In genomic region chrIV:7507305-7507704, ce11 we compare ENCODE assay signal across 4 worm cellular contexts.
A peak's percentile ranks its signal among the peaks of the same experiment; 100 is the strongest.
TF ChIP-seq lines count a peak whose summit lies in the region.

No protein-coding gene starts in this region.

TF ChIP-seq in whole organism, L1 larva, 84 proteins besides CTCF, POLR2A, EP300 and RAD21 (continued from another document):
- TF ChIP-seq mep-1 (tag; optimal IDR thresholded peaks at IDR 0.05; lab: Kevin White, UChicago) (peak; percentile 53), elt-3 (tag; optimal IDR thresholded peaks at IDR 0.05; lab: Kevin White, UChicago) (peak in 1 of 6 experiments; percentile 65), mdl-1 (tag; optimal IDR thresholded peaks at IDR 0.05; lab: Kevin White, UChicago) (peak in 1 of 2 experiments; percentile 86), nhr-237 (tag; optimal IDR thresholded peaks at IDR 0.05; lab: Kevin White, UChicago) (no peak), nhr-90 (tag; optimal IDR thresholded peaks at IDR 0.05; lab: Kevin White, UChicago; ENCODE audit: poor library complexity) (peak; percentile 67), lin-39 (tag; optimal IDR thresholded peaks at IDR 0.05; lab: Kevin White, UChicago) (peak; percentile 9), fkh-10 (GFP tag; optimal IDR thresholded peaks at IDR 0.05; lab: Kevin White, UChicago) (no peak), elt-2 (tag; optimal IDR thresholded peaks at IDR 0.05; lab: Kevin White, UChicago) (peak; percentile 29), lin-14 (GFP tag; optimal IDR thresholded peaks at IDR 0.05; lab: Kevin White, UChicago) (peak; percentile 67), nhr-19 (GFP tag; conservative IDR thresholded peaks at IDR 0.05; lab: Robert Waterston, UW) (peak; percentile 67), lin-15B (tag; optimal IDR thresholded peaks at IDR 0.05; lab: Kevin White, UChicago) (no peak), C16A3.4 (tag; optimal IDR thresholded peaks at IDR 0.05; lab: Kevin White, UChicago) (peak; percentile 34), ets-5 (GFP tag; IDR thresholded peaks at IDR 0.05; lab: Robert Waterston, UW) (no peak), C34B4.2 (tag; optimal IDR thresholded peaks at IDR 0.05; lab: Kevin White, UChicago) (no peak), lsy-2 (tag; optimal IDR thresholded peaks at IDR 0.05; lab: Kevin White, UChicago) (peak; percentile 35 to 59), lin-35 (GFP tag; optimal IDR thresholded peaks at IDR 0.05; lab: Kevin White, UChicago) (peak; percentile 28 to 80), rnt-1 (tag; optimal IDR thresholded peaks at IDR 0.05; lab: Kevin White, UChicago) (peak; percentile 60), C04F5.9 (tag; optimal IDR thresholded peaks at IDR 0.05; lab: Kevin White, UChicago) (peak; percentile 2), aha-1 (tag; optimal IDR thresholded peaks at IDR 0.05; lab: Kevin White, UChicago) (no peak), ama-1 (optimal IDR thresholded peaks at IDR 0.05; lab: Kevin White, UChicago) (peak; percentile 79), lin-13 (GFP tag; optimal IDR thresholded peaks at IDR 0.05; lab: Kevin White, UChicago) (peak; percentile 56), dpl-1 (GFP tag; optimal IDR thresholded peaks at IDR 0.05; lab: Kevin White, UChicago) (peak in 2 of 3 experiments; percentile 51 to 66), lir-3 (tag; optimal IDR thresholded peaks at IDR 0.05; lab: Kevin White, UChicago; ENCODE audit: poor library complexity) (peak; percentile 9), nhr-77 (tag; optimal IDR thresholded peaks at IDR 0.05; lab: Kevin White, UChicago) (no peak), nhr-12 (tag; optimal IDR thresholded peaks at IDR 0.05; lab: Kevin White, UChicago) (no peak), mab-9 (GFP tag; IDR thresholded peaks at IDR 0.05; lab: Robert Waterston, UW) (no peak), snu-23 (GFP tag; optimal IDR thresholded peaks at IDR 0.05; lab: Kevin White, UChicago) (peak; percentile 69), sptf-1 (tag; optimal IDR thresholded peaks at IDR 0.05; lab: Kevin White, UChicago) (no peak), nhr-28 (tag; optimal IDR thresholded peaks at IDR 0.05; lab: Kevin White, UChicago) (no peak), swsn-7 (tag; optimal IDR thresholded peaks at IDR 0.05; lab: Kevin White, UChicago) (peak; percentile 35), ceh-82 (tag; optimal IDR thresholded peaks at IDR 0.05; lab: Kevin White, UChicago) (peak in 1 of 3 experiments; percentile 21), irx-1 (tag; optimal IDR thresholded peaks at IDR 0.05; lab: Kevin White, UChicago) (peak; percentile 17)
TF ChIP-seq in whole organism, L1 larva: peak in this region for 32.

TF ChIP-seq in whole organism, L2 larva, 48 proteins besides CTCF, POLR2A, EP300 and RAD21 (continued from another document):
- TF ChIP-seq sma-9 (GFP tag; optimal IDR thresholded peaks at IDR 0.05; lab: Kevin White, UChicago) (peak; percentile 62), sma-9 (tag; optimal IDR thresholded peaks at IDR 0.05; lab: Kevin White, UChicago) (no peak), nhr-129 (tag; optimal IDR thresholded peaks at IDR 0.05; lab: Kevin White, UChicago) (peak; percentile 99), C34F6.9 (tag; optimal IDR thresholded peaks at IDR 0.05; lab: Kevin White, UChicago) (peak; percentile 24), mdl-1 (tag; optimal IDR thresholded peaks at IDR 0.05; lab: Kevin White, UChicago) (peak in 1 of 2 experiments; percentile 1), nhr-21 (tag; optimal IDR thresholded peaks at IDR 0.05; lab: Kevin White, UChicago) (peak; percentile 65), ama-1 (optimal IDR thresholded peaks at IDR 0.05; lab: Kevin White, UChicago) (peak; percentile 35), alr-1 (tag; optimal IDR thresholded peaks at IDR 0.05; lab: Kevin White, UChicago) (no peak)

TF ChIP-seq in whole organism, L3 larva, 47 proteins besides CTCF, POLR2A, EP300 and RAD21 (continued from another document):
- TF ChIP-seq lin-39 (tag; optimal IDR thresholded peaks at IDR 0.05; lab: Kevin White, UChicago) (no peak), nhr-77 (tag; optimal IDR thresholded peaks at IDR 0.05; lab: Kevin White, UChicago) (no peak), sea-2 (GFP tag; optimal IDR thresholded peaks at IDR 0.05; lab: Kevin White, UChicago) (no peak), egl-5 (tag; optimal IDR thresholded peaks at IDR 0.05; lab: Kevin White, UChicago) (no peak), nhr-12 (tag; optimal IDR thresholded peaks at IDR 0.05; lab: Kevin White, UChicago) (no peak), mml-1 (tag; optimal IDR thresholded peaks at IDR 0.05; lab: Kevin White, UChicago) (no peak), elt-3 (tag; optimal IDR thresholded peaks at IDR 0.05; lab: Kevin White, UChicago) (no peak), nhr-76 (tag; optimal IDR thresholded peaks at IDR 0.05; lab: Kevin White, UChicago) (no peak), ceh-82 (tag; optimal IDR thresholded peaks at IDR 0.05; lab: Kevin White, UChicago) (no peak), nhr-23 (tag; optimal IDR thresholded peaks at IDR 0.05; lab: Kevin White, UChicago) (peak; percentile 29), jun-1 (tag; optimal IDR thresholded peaks at IDR 0.05; lab: Kevin White, UChicago) (no peak), lsy-12 (tag; optimal IDR thresholded peaks at IDR 0.05; lab: Kevin White, UChicago) (no peak), hmg-11 (tag; optimal IDR thresholded peaks at IDR 0.05; lab: Kevin White, UChicago) (no peak), nhr-25 (tag; optimal IDR thresholded peaks at IDR 0.05; lab: Kevin White, UChicago) (peak; percentile 33), nhr-67 (tag; optimal IDR thresholded peaks at IDR 0.05; lab: Kevin White, UChicago) (no peak), aly-2 (tag; optimal IDR thresholded peaks at IDR 0.05; lab: Kevin White, UChicago) (no peak), ceh-9 (tag; optimal IDR thresholded peaks at IDR 0.05; lab: Kevin White, UChicago) (no peak), eor-1 (tag; optimal IDR thresholded peaks at IDR 0.05; lab: Kevin White, UChicago) (no peak), unc-62 (GFP tag; optimal IDR thresholded peaks at IDR 0.05; lab: Kevin White, UChicago) (no peak), ceh-28 (tag; optimal IDR thresholded peaks at IDR 0.05; lab: Kevin White, UChicago) (no peak), pha-4 (tag; optimal IDR thresholded peaks at IDR 0.05; lab: Kevin White, UChicago) (peak; percentile 66), elt-2 (tag; optimal IDR thresholded peaks at IDR 0.05; lab: Kevin White, UChicago) (peak; percentile 37), elt-1 (tag; optimal IDR thresholded peaks at IDR 0.05; lab: Kevin White, UChicago) (no peak), ceh-16 (tag; optimal IDR thresholded peaks at IDR 0.05; lab: Kevin White, UChicago) (no peak), nhr-43 (tag; optimal IDR thresholded peaks at IDR 0.05; lab: Kevin White, UChicago; ENCODE audit: poor library complexity, severe bottlenecking) (peak; percentile 52), nhr-28 (tag; optimal IDR thresholded peaks at IDR 0.05; lab: Kevin White, UChicago) (no peak), daf-12 (tag; optimal IDR thresholded peaks at IDR 0.05; lab: Kevin White, UChicago) (no peak), R02D3.7 (tag; optimal IDR thresholded peaks at IDR 0.05; lab: Kevin White, UChicago) (no peak), unc-39 (tag; optimal IDR thresholded peaks at IDR 0.05; lab: Kevin White, UChicago) (no peak)

TF ChIP-seq in whole organism, L4 larva, 104 proteins besides CTCF, POLR2A, EP300 and RAD21 (continued from another document):
- TF ChIP-seq spr-3 (GFP tag; optimal IDR thresholded peaks at IDR 0.05; lab: Kevin White, UChicago) (no peak), madf-5 (GFP tag; IDR thresholded peaks at IDR 0.05; lab: Robert Waterston, UW) (no peak), vab-7 (GFP tag; IDR thresholded peaks at IDR 0.05; lab: Robert Waterston, UW) (no peak), nhr-77 (tag; optimal IDR thresholded peaks at IDR 0.05; lab: Kevin White, UChicago) (peak; percentile 24), duxl-1 (tag; optimal IDR thresholded peaks at IDR 0.05; lab: Kevin White, UChicago; ENCODE audit: poor library complexity) (peak; percentile 17), unc-62 (GFP tag; optimal IDR thresholded peaks at IDR 0.05 in 1 of 2; lab: Kevin White, UChicago) (peak in 1 of 2 experiments; percentile 96), unc-62 (tag; optimal IDR thresholded peaks at IDR 0.05; lab: Kevin White, UChicago) (no peak), pqm-1 (tag; optimal IDR thresholded peaks at IDR 0.05; lab: Kevin White, UChicago) (no peak), daf-8 (GFP tag; IDR thresholded peaks at IDR 0.05; lab: Robert Waterston, UW) (no peak), D1046.2 (GFP tag; IDR thresholded peaks at IDR 0.05; lab: Robert Waterston, UW) (no peak), zag-1 (tag; optimal IDR thresholded peaks at IDR 0.05; lab: Kevin White, UChicago) (no peak), mxl-3 (GFP tag; optimal IDR thresholded peaks at IDR 0.05; lab: Kevin White, UChicago) (peak; percentile 43), mdt-29 (GFP tag; IDR thresholded peaks at IDR 0.05; lab: Robert Waterston, UW) (no peak), snpc-1.2 (GFP tag; IDR thresholded peaks at IDR 0.05; lab: Robert Waterston, UW) (no peak), ceh-20 (GFP tag; IDR thresholded peaks at IDR 0.05; lab: Robert Waterston, UW) (no peak), ctbp-1 (GFP tag; IDR thresholded peaks at IDR 0.05; lab: Robert Waterston, UW) (no peak), zfp-3 (GFP tag; conservative IDR thresholded peaks at IDR 0.05; lab: Robert Waterston, UW) (no peak), nhr-41 (GFP tag; IDR thresholded peaks at IDR 0.05; lab: Robert Waterston, UW) (no peak), lin-1 (GFP tag; IDR thresholded peaks at IDR 0.05; lab: Robert Waterston, UW) (no peak), dve-1 (tag; optimal IDR thresholded peaks at IDR 0.05; lab: Kevin White, UChicago; ENCODE audit: insufficient read depth) (peak; percentile 42), set-16 (GFP tag; IDR thresholded peaks at IDR 0.05; lab: Robert Waterston, UW) (no peak), fos-1 (tag; optimal IDR thresholded peaks at IDR 0.05; lab: Kevin White, UChicago) (no peak), lin-38 (GFP tag; IDR thresholded peaks at IDR 0.05; lab: Robert Waterston, UW) (no peak), ceh-32 (tag; optimal IDR thresholded peaks at IDR 0.05; lab: Kevin White, UChicago; ENCODE audit: poor library complexity) (no peak), T26A8.4 (GFP tag; IDR thresholded peaks at IDR 0.05; lab: Robert Waterston, UW) (no peak), tra-1 (GFP tag; IDR thresholded peaks at IDR 0.05; lab: Robert Waterston, UW) (no peak), saeg-2 (GFP tag; IDR thresholded peaks at IDR 0.05; lab: Robert Waterston, UW) (no peak), mes-2 (tag; optimal IDR thresholded peaks at IDR 0.05; lab: Kevin White, UChicago; ENCODE audit: poor library complexity, severe bottlenecking) (no peak), ama-1 (optimal IDR thresholded peaks at IDR 0.05; lab: Kevin White, UChicago) (peak; percentile 33), nhr-48 (tag; optimal IDR thresholded peaks at IDR 0.05; lab: Kevin White, UChicago) (peak; percentile 39), mep-1 (tag; optimal IDR thresholded peaks at IDR 0.05; lab: Kevin White, UChicago) (peak; percentile 28), dpl-1 (GFP tag; optimal IDR thresholded peaks at IDR 0.05; lab: Kevin White, UChicago) (peak; percentile 2), tag-97 (GFP tag; IDR thresholded peaks at IDR 0.05; lab: Robert Waterston, UW) (no peak), snpc-4 (tag; optimal IDR thresholded peaks at IDR 0.05; lab: Kevin White, UChicago) (no peak), skn-1 (tag; optimal IDR thresholded peaks at IDR 0.05; lab: Kevin White, UChicago) (no peak), cey-2 (tag; optimal IDR thresholded peaks at IDR 0.05; lab: Kevin White, UChicago; ENCODE audit: borderline replicate concordance, insufficient read depth) (no peak), nhr-237 (tag; optimal IDR thresholded peaks at IDR 0.05; lab: Kevin White, UChicago) (no peak), hlh-30 (tag; optimal IDR thresholded peaks at IDR 0.05; lab: Kevin White, UChicago; ENCODE audit: insufficient read depth) (peak; percentile 88), zip-11 (GFP tag; IDR thresholded peaks at IDR 0.05; lab: Robert Waterston, UW) (no peak), ces-1 (GFP tag; optimal IDR thresholded peaks at IDR 0.05; lab: Kevin White, UChicago) (no peak), T20F7.1 (GFP tag; optimal IDR thresholded peaks at IDR 0.05; lab: Kevin White, UChicago) (peak; percentile 7), aha-1 (tag; lab: Kevin White, UChicago) (no peak), fkh-10 (GFP tag; optimal IDR thresholded peaks at IDR 0.05; lab: Kevin White, UChicago) (no peak), attf-4 (tag; optimal IDR thresholded peaks at IDR 0.05; lab: Kevin White, UChicago) (no peak), lsy-2 (tag; optimal IDR thresholded peaks at IDR 0.05; lab: Kevin White, UChicago) (peak; percentile 13 to 52), madf-9 (GFP tag; conservative IDR thresholded peaks at IDR 0.05; lab: Robert Waterston, UW) (no peak), nhr-11 (tag; optimal IDR thresholded peaks at IDR 0.05; lab: Kevin White, UChicago) (peak; percentile 34), dmd-6 (GFP tag; IDR thresholded peaks at IDR 0.05; lab: Robert Waterston, UW) (peak; percentile 55), lin-15B (tag; optimal IDR thresholded peaks at IDR 0.05; lab: Kevin White, UChicago) (no peak), unc-130 (GFP tag; optimal IDR thresholded peaks at IDR 0.05; lab: Kevin White, UChicago) (no peak), ceh-82 (tag; optimal IDR thresholded peaks at IDR 0.05; lab: Kevin White, UChicago) (no peak), Y75B8A.6 (GFP tag; IDR thresholded peaks at IDR 0.05; lab: Robert Waterston, UW) (no peak), hlh-11 (tag; optimal IDR thresholded peaks at IDR 0.05; lab: Kevin White, UChicago) (peak; percentile 71), lin-29 (GFP tag; IDR thresholded peaks at IDR 0.05; lab: Robert Waterston, UW) (no peak), daf-12 (tag; optimal IDR thresholded peaks at IDR 0.05; lab: Kevin White, UChicago) (no peak), ceh-28 (tag; optimal IDR thresholded peaks at IDR 0.05; lab: Kevin White, UChicago) (no peak), Y48G9A.11 (GFP tag; IDR thresholded peaks at IDR 0.05; lab: Robert Waterston, UW) (no peak), aly-2 (tag; optimal IDR thresholded peaks at IDR 0.05; lab: Kevin White, UChicago) (no peak), zfp-2 (tag; optimal IDR thresholded peaks at IDR 0.05; lab: Kevin White, UChicago) (no peak)
